Fruit fly (Drosophila melanogaster): ENCODE data around the gene CG34011.

Gene CG34011

DNA sequence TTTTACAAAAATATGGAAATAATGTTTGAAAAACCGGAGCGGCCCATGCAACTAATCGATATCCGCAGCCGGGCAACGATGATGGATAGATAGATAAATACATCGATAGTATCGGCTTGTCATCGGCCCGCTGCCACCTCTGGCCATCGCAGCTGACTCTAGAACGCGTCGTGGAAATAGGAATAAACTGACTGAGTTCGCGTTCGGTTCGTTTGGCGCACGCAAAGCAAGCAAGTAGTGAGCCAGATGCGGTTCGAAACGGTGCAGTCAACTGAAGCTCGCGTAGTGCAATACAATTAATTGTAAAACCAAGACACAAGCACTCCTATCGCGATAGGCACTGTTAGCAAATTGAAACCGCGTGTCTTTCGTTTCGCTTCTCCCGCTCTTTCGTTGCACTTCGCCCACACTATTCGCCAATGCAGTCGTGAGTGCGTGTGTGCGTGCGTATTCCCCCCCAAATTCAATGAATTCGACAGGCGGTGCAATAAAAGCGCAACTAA, 8.1 kb downstream of the CG34011 start, which contains the start of gene CG11030 (continued):
- no peak for TF ChIP-seq CG18619 (GFP tag; optimal IDR thresholded peaks at IDR 0.05)
- peak; percentile 28; the same call in 1 of the 2 replicates for TF ChIP-seq CG3847 (GFP tag; IDR thresholded peaks at IDR 0.05)
- peak; percentile 59 for TF ChIP-seq Deaf1 (tag; optimal IDR thresholded peaks at IDR 0.05)
- no peak for TF ChIP-seq Chrac-16 (GFP tag; optimal IDR thresholded peaks at IDR 0.05)
- TF ChIP-seq Tbp (GFP tag; optimal IDR thresholded peaks at IDR 0.05) = no peak
- TF ChIP-seq ind (GFP tag; optimal IDR thresholded peaks at IDR 0.05) = no peak
- TF ChIP-seq CG32772 (GFP tag; IDR thresholded peaks at IDR 0.05) = no peak
- TF ChIP-seq cg (GFP tag; optimal IDR thresholded peaks at IDR 0.05) = peak; percentile 53
- TF ChIP-seq CG12155 (GFP tag; optimal IDR thresholded peaks at IDR 0.05) = no peak
- peak; percentile 100 for TF ChIP-seq Dref (GFP tag; IDR thresholded peaks at IDR 0.05)
- TF ChIP-seq CG14710 (tag; optimal IDR thresholded peaks at IDR 0.05) = peak; percentile 21
- TF ChIP-seq Fer3 (tag; optimal IDR thresholded peaks at IDR 0.05) = peak; percentile 13
- TF ChIP-seq YL-1 (GFP tag; optimal IDR thresholded peaks at IDR 0.05) = peak; percentile 29
- peak; percentile 10 for TF ChIP-seq CG4282 (GFP tag; optimal IDR thresholded peaks at IDR 0.05)
- TF ChIP-seq zen2 (GFP tag; IDR thresholded peaks at IDR 0.05; ENCODE audit: partially characterized antibody) = peak; percentile 98
- TF ChIP-seq Ssrp (tag; optimal IDR thresholded peaks at IDR 0.05) = no peak
- TF ChIP-seq Ptx1 (GFP tag; IDR thresholded peaks at IDR 0.05) = no peak
- TF ChIP-seq CG9932 (GFP tag; IDR thresholded peaks at IDR 0.05) = peak; percentile 82
- TF ChIP-seq Trl (optimal IDR thresholded peaks at IDR 0.05) = peak in 1 of 2 experiments; percentile 12
- TF ChIP-seq Trl (GFP tag; optimal IDR thresholded peaks at IDR 0.05) = no peak
- no peak for TF ChIP-seq CG10462 (GFP tag; optimal IDR thresholded peaks at IDR 0.05)
- no peak for TF ChIP-seq CG12104 (GFP tag; optimal IDR thresholded peaks at IDR 0.05)
- peak; percentile 3 for TF ChIP-seq CG3281 (GFP tag; optimal IDR thresholded peaks at IDR 0.05)
- TF ChIP-seq CG31388 (GFP tag; optimal IDR thresholded peaks at IDR 0.05) = no peak
- no peak for TF ChIP-seq CG12299 (tag; optimal IDR thresholded peaks at IDR 0.05)
- peak; percentile 2 for TF ChIP-seq CG4328 (GFP tag; optimal IDR thresholded peaks at IDR 0.05)
- TF ChIP-seq bbx (GFP tag; IDR thresholded peaks at IDR 0.05; ENCODE audit: partially characterized antibody) = peak; percentile 100
- no peak for TF ChIP-seq pan (optimal IDR thresholded peaks at IDR 0.05)
- TF ChIP-seq pan (GFP tag; optimal IDR thresholded peaks at IDR 0.05 in 1 of 2, IDR thresholded peaks at IDR 0.05 in 1 of 2) = no peak
- peak; percentile 73 for TF ChIP-seq CG6272 (GFP tag; IDR thresholded peaks at IDR 0.05)
- no peak for TF ChIP-seq H15 (GFP tag; IDR thresholded peaks at IDR 0.05)
- peak; percentile 21 for TF ChIP-seq Xbp1 (GFP tag; optimal IDR thresholded peaks at IDR 0.05)
- TF ChIP-seq abd-A (tag; optimal IDR thresholded peaks at IDR 0.05) = no peak
- TF ChIP-seq CG30403 (GFP tag; optimal IDR thresholded peaks at IDR 0.05) = peak; percentile 17
- TF ChIP-seq her (GFP tag; optimal IDR thresholded peaks at IDR 0.05) = peak; percentile 14
- peak; percentile 49; the same call in 1 of the 4 replicates for TF ChIP-seq Gug (GFP tag; IDR thresholded peaks at IDR 0.05)
- TF ChIP-seq HLH4C (GFP tag; IDR thresholded peaks at IDR 0.05; ENCODE audit: partially characterized antibody) = peak; percentile 99
- peak; percentile 92 for TF ChIP-seq Sry-δ (GFP tag; optimal IDR thresholded peaks at IDR 0.05)
- no peak for TF ChIP-seq Doc2 (GFP tag; IDR thresholded peaks at IDR 0.05)
- 0 out of 3 replicates have a peak, but pooled peaks have one; percentile 37 for TF ChIP-seq ci (GFP tag; IDR thresholded peaks at IDR 0.05)

DNA sequence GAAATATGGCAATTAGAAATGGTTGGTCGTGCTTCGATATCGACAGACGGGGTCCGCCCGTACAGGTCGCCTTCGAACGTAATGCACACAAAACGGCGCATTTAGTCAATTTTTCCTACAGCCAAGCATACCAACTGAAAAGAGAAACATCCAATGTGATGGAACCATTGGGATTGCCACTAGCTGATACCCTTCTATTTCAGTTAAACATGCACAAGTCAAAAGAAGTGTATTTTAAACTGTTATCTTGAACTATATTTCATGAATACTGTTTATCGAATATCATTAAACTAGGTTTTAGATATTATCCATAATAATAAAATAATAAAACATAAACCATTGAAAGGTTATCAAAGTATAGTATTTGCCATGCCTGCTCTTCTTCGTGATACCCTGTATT, 9.5 kb downstream of the CG34011 start:
- TF ChIP-seq CG7963 (GFP tag; IDR thresholded peaks at IDR 0.05; ENCODE audit: partially characterized antibody) (no peak), esg (GFP tag; conservative IDR thresholded peaks at IDR 0.05) (no peak), CG1647 (GFP tag; optimal IDR thresholded peaks at IDR 0.05) (no peak), Awh (GFP tag; IDR thresholded peaks at IDR 0.05) (no peak), odd (GFP tag; optimal IDR thresholded peaks at IDR 0.05) (no peak), her (GFP tag; optimal IDR thresholded peaks at IDR 0.05) (no peak), BEAF-32 (GFP tag; optimal IDR thresholded peaks at IDR 0.05) (no peak), sima (GFP tag; optimal IDR thresholded peaks at IDR 0.05) (no peak), CG11247 (GFP tag; IDR thresholded peaks at IDR 0.05) (no peak), D19A (tag; optimal IDR thresholded peaks at IDR 0.05) (peak; percentile 58), CG43689 (GFP tag; IDR thresholded peaks at IDR 0.05) (no peak), Ets97D (GFP tag; optimal IDR thresholded peaks at IDR 0.05) (no peak), D19B (GFP tag; optimal IDR thresholded peaks at IDR 0.05) (peak; percentile 24), CG16815 (GFP tag; optimal IDR thresholded peaks at IDR 0.05) (no peak), mld (GFP tag; IDR thresholded peaks at IDR 0.05; ENCODE audit: partially characterized antibody) (no peak)
